Worm (Caenorhabditis elegans) whole organism, early embryonic: Measurements from ENCODE around the gene Y50D7A.3.

Source experiments
- B0310.2 ChIP-seq: sonication (generic microtip); optimal IDR thresholded peaks from 2 replicates; lab custom pipeline; 2016; ENCODE audit warnings: mild to moderate bottlenecking, missing genetic modification characterization, missing compliant biosample characterization
- F13C5.2 ChIP-seq: sonication (generic microtip); optimal IDR thresholded peaks from 2 replicates; lab custom pipeline; 2017; ENCODE audit warnings: mild to moderate bottlenecking, missing genetic modification characterization, inconsistent platforms, missing compliant biosample characterization
- aly-1 ChIP-seq: sonication (generic microtip); optimal IDR thresholded peaks from 2 replicates; lab custom pipeline; 2016; ENCODE audit warnings: missing genetic modification characterization, missing compliant biosample characterization
- ama-1 ChIP-seq: fragments of 150-350 bp; optimal IDR thresholded peaks from 2 replicates; lab custom pipeline; 2014
- ceh-13 ChIP-seq: fragments of 200-800 bp; sonication (Bioruptor generic); optimal IDR thresholded peaks from 2 replicates; lab custom pipeline; 2018; ENCODE audit warnings: mild to moderate bottlenecking, missing genetic modification characterization, missing compliant biosample characterization
- ceh-36 ChIP-seq: sonication (generic microtip); optimal IDR thresholded peaks from 2 replicates; lab custom pipeline; 2016; ENCODE audit warnings: missing genetic modification characterization, inconsistent platforms, missing compliant biosample characterization
- ets-7 ChIP-seq: sonication (generic microtip); optimal IDR thresholded peaks from 2 replicates; lab custom pipeline; 2016; ENCODE audit warnings: missing genotype, missing genetic modification characterization, missing compliant biosample characterization
- flt-1 ChIP-seq: fragments of 200-800 bp; sonication (Bioruptor generic); IDR thresholded peaks from 2 replicates; pipeline ENCODE4 v1.3.6; 2022; ENCODE audit warnings: missing genetic modification characterization, missing compliant biosample characterization
- hmbx-1 ChIP-seq: sonication (generic microtip); optimal IDR thresholded peaks from 2 replicates; lab custom pipeline; 2016; ENCODE audit warnings: mild to moderate bottlenecking, missing genetic modification characterization, missing compliant biosample characterization
- hmg-4 ChIP-seq: fragments of 200-800 bp; sonication (Bioruptor generic); optimal IDR thresholded peaks from 2 replicates; lab custom pipeline; 2018; ENCODE audit warnings: mild to moderate bottlenecking, missing genetic modification characterization, missing compliant biosample characterization
- hnd-1 ChIP-seq: sonication (generic microtip); optimal IDR thresholded peaks from 2 replicates; lab custom pipeline; 2016; ENCODE audit warnings: missing genetic modification characterization, missing compliant biosample characterization
- pes-1 ChIP-seq: fragments of 200-800 bp; sonication (Bioruptor generic); IDR thresholded peaks from 2 replicates; pipeline ENCODE4 v1.3.6; 2022; ENCODE audit warnings: missing genetic modification reagents, missing genetic modification characterization, missing compliant biosample characterization
- scrt-1 ChIP-seq: fragments of 200-800 bp; sonication (Bioruptor generic); IDR thresholded peaks from 2 replicates; pipeline ENCODE4 v1.3.6; 2022; ENCODE audit warnings: missing genetic modification characterization, missing compliant biosample characterization
- sea-1 ChIP-seq: fragments of 200-800 bp; sonication (Bioruptor generic); conservative IDR thresholded peaks from 2 replicates; pipeline ENCODE4 v1.3.6; 2022; ENCODE audit warnings: missing genetic modification characterization, missing compliant biosample characterization
- tbx-11 ChIP-seq: fragments of 200-800 bp; sonication (Bioruptor generic); IDR thresholded peaks from 2 replicates; pipeline ENCODE4 v1.3.6; 2022; ENCODE audit warnings: missing genetic modification characterization, missing compliant biosample characterization
- tbx-37 ChIP-seq: fragments of 200-800 bp; sonication (Bioruptor generic); conservative IDR thresholded peaks from 2 replicates; pipeline ENCODE4 v1.3.6; 2022; ENCODE audit warnings: missing genetic modification reagents, missing genetic modification characterization, missing compliant biosample characterization
- tra-4 ChIP-seq: sonication (generic microtip); optimal IDR thresholded peaks from 2 replicates; lab custom pipeline; 2017; ENCODE audit warnings: missing genetic modification characterization, missing compliant biosample characterization

The Y50D7A.3 gene

ce11 chrIII:254235-254634, at the start of gene Y50D7A.3:
Gene Y50D7A.3, plus strand, starts transcription at chrIII:254535.
- no peak for TF ChIP-seq hmg-4
- no peak for TF ChIP-seq pes-1
- no peak for TF ChIP-seq tra-4
- TF ChIP-seq hnd-1 (tag; lab: Kevin White, UChicago) = no peak
- no peak for TF ChIP-seq ceh-36
- TF ChIP-seq F13C5.2 = no peak
- no peak for TF ChIP-seq sea-1 (GFP tag; lab: Robert Waterston, UW)
- TF ChIP-seq tbx-11 (GFP tag; lab: Robert Waterston, UW) = no peak
- no peak for TF ChIP-seq flt-1
- no peak for TF ChIP-seq B0310.2
- TF ChIP-seq ama-1 (lab: Kevin White, UChicago) = no peak
- no peak for TF ChIP-seq ets-7 (tag; lab: Kevin White, UChicago)
- no peak for TF ChIP-seq ceh-13 (GFP tag; lab: Kevin White, UChicago)
- no peak for TF ChIP-seq scrt-1 (GFP tag; lab: Robert Waterston, UW)
- TF ChIP-seq tbx-37 (GFP tag; lab: Robert Waterston, UW) = no peak
- TF ChIP-seq aly-1 (tag; lab: Kevin White, UChicago) = no peak

ce11 chrIII:207023-207422, 47.3 kb upstream of the Y50D7A.3 start, which contains the start of gene W10C4.1:
Gene W10C4.1, minus strand, starts transcription at chrIII:207123.
- no peak for TF ChIP-seq flt-1
- no peak for TF ChIP-seq aly-1 (tag; lab: Kevin White, UChicago)
- no peak for TF ChIP-seq hmbx-1 (tag; lab: Kevin White, UChicago)
- no peak for TF ChIP-seq tbx-11 (GFP tag; lab: Robert Waterston, UW)
- no peak for TF ChIP-seq hmg-4
- TF ChIP-seq tbx-37 (GFP tag; lab: Robert Waterston, UW) = no peak
- TF ChIP-seq B0310.2 = no peak
- TF ChIP-seq ceh-36 = no peak
- TF ChIP-seq scrt-1 (GFP tag; lab: Robert Waterston, UW) = no peak
- TF ChIP-seq hnd-1 (tag; lab: Kevin White, UChicago) = no peak
- TF ChIP-seq ets-7 (tag; lab: Kevin White, UChicago) = no peak
- no peak for TF ChIP-seq tra-4
- no peak for TF ChIP-seq F13C5.2
- TF ChIP-seq ceh-13 (GFP tag; lab: Kevin White, UChicago) = no peak
- TF ChIP-seq pes-1 = no peak
- TF ChIP-seq sea-1 (GFP tag; lab: Robert Waterston, UW) = no peak
- no peak for TF ChIP-seq ama-1 (lab: Kevin White, UChicago)

ce11 chrIII:208793-209694, 45.3 kb upstream of the Y50D7A.3 start:
- TF ChIP-seq tbx-37 (GFP tag; lab: Robert Waterston, UW) = no peak
- no peak for TF ChIP-seq ceh-13 (GFP tag; lab: Kevin White, UChicago)
- no peak for TF ChIP-seq hmg-4
- TF ChIP-seq F13C5.2 = no peak
- TF ChIP-seq hmbx-1 (tag; lab: Kevin White, UChicago) = no peak
- no peak for TF ChIP-seq tra-4

ce11 chrIII:209695-210091, 44.6 kb upstream of the Y50D7A.3 start, which contains the start of gene klp-20:
Gene klp-20, plus strand, starts transcription at chrIII:209992.
- TF ChIP-seq ama-1 (lab: Kevin White, UChicago) = no peak

- no peak for TF ChIP-seq ama-1 (lab: Kevin White, UChicago)
These were observed 42.9 kb upstream of the Y50D7A.3 start for ce11 chrIII:211387-211786.

- TF ChIP-seq ets-7 (tag; lab: Kevin White, UChicago) (no peak), B0310.2 (no peak), pes-1 (no peak), ceh-13 (GFP tag; lab: Kevin White, UChicago) (no peak), scrt-1 (GFP tag; lab: Robert Waterston, UW) (no peak)
These were observed 34.0 kb upstream of the Y50D7A.3 start for ce11 chrIII:220368-220767.

ce11 chrIII:222508-222907, 31.8 kb upstream of the Y50D7A.3 start:
- no peak for TF ChIP-seq F13C5.2
- TF ChIP-seq sea-1 (GFP tag; lab: Robert Waterston, UW) = no peak
- no peak for TF ChIP-seq ceh-13 (GFP tag; lab: Kevin White, UChicago)
- no peak for TF ChIP-seq flt-1
- TF ChIP-seq ceh-36 = no peak
- no peak for TF ChIP-seq ama-1 (lab: Kevin White, UChicago)
- no peak for TF ChIP-seq ets-7 (tag; lab: Kevin White, UChicago)
- no peak for TF ChIP-seq B0310.2
- TF ChIP-seq hmg-4 = no peak
- no peak for TF ChIP-seq tbx-37 (GFP tag; lab: Robert Waterston, UW)
- TF ChIP-seq tra-4 = no peak

- TF ChIP-seq hnd-1 (tag; lab: Kevin White, UChicago) (no peak), pes-1 (peak; percentile 45; the same call in 1 of the 2 replicates)
These were observed 27.3 kb upstream of the Y50D7A.3 start for ce11 chrIII:227033-227432.

- TF ChIP-seq ama-1 (lab: Kevin White, UChicago) (no peak), pes-1 (no peak), B0310.2 (no peak), tbx-11 (GFP tag; lab: Robert Waterston, UW) (no peak), ceh-36 (no peak), F13C5.2 (no peak), flt-1 (no peak), scrt-1 (GFP tag; lab: Robert Waterston, UW) (no peak), hnd-1 (tag; lab: Kevin White, UChicago) (no peak), tbx-37 (GFP tag; lab: Robert Waterston, UW) (no peak), aly-1 (tag; lab: Kevin White, UChicago) (no peak), tra-4 (no peak)
These were observed 24.2 kb upstream of the Y50D7A.3 start, which contains the start of gene hpo-38 for ce11 chrIII:230129-230528. Gene hpo-38, plus strand, starts transcription at chrIII:230429.
